Worm (Caenorhabditis elegans) whole organism, mixed stage, embryonic: Measurements from ENCODE around the gene T05A7.7.

ENCODE experiments used
- ces-1 ChIP-seq: fragments of 150-350 bp; optimal IDR thresholded peaks from 2 replicates; lab custom pipeline; 2014; ENCODE audit warnings: missing biosample characterization, missing genetic modification reagents, missing genetic modification characterization
- ham-2 ChIP-seq: fragments of 200-800 bp; sonication (Bioruptor generic); optimal IDR thresholded peaks from 2 replicates; lab custom pipeline; 2018; ENCODE audit warnings: mild to moderate bottlenecking, missing genetic modification characterization, missing compliant biosample characterization
- lin-13 ChIP-seq: fragments of 150-350 bp; optimal IDR thresholded peaks from 2 replicates; lab custom pipeline; 2014; ENCODE audit warnings: missing biosample characterization, missing genetic modification characterization
- lsy-2 ChIP-seq: fragments of 150-350 bp; optimal IDR thresholded peaks from 2 replicates; lab custom pipeline; 2014; ENCODE audit warnings: missing biosample characterization, missing genetic modification characterization
- mep-1 ChIP-seq: fragments of 150-350 bp; optimal IDR thresholded peaks from 2 replicates; lab custom pipeline; 2017; ENCODE audit warnings: missing biosample characterization, missing genetic modification reagents, missing genetic modification characterization, inconsistent platforms
- sptf-1 ChIP-seq: sonication (generic microtip); optimal IDR thresholded peaks from 2 replicates; lab custom pipeline; 2017; ENCODE audit warnings: mild to moderate bottlenecking, missing genetic modification characterization, moderate library complexity, missing compliant biosample characterization
- tbx-8 ChIP-seq: fragments of 200-800 bp; sonication (Bioruptor generic); optimal IDR thresholded peaks from 2 replicates; lab custom pipeline; 2018; ENCODE audit warnings: mild to moderate bottlenecking, missing genetic modification characterization, moderate library complexity, missing compliant biosample characterization
- unc-120 ChIP-seq: sonication (generic microtip); optimal IDR thresholded peaks from 2 replicates; lab custom pipeline; 2017; ENCODE audit warnings: missing genetic modification characterization, missing compliant biosample characterization; ENCODE audit not compliant: poor library complexity, severe bottlenecking
- unc-62 ChIP-seq: fragments of 150-350 bp; optimal IDR thresholded peaks from 2 replicates; lab custom pipeline; 2014; ENCODE audit warnings: missing biosample characterization, missing genetic modification reagents, missing genetic modification characterization

DNA sequence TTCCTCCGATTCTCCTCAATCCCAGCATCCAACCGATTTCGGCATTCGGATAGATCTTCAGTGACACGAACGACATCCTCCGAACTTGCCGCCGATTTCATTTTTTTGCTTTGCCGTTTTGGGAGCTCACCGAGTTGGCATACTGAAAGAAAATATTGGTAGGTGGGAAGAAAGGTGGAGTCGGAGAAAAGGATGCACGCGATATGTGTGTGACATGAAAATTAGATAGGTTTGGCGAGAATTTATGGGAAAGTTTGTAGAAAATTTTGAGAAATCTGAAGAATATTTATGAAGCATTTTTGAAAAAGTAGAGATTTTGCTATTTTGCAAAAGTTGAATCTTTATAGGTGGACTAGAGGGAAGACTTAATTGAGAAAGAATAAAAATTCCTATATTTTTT lies 43.0 kb downstream of the T05A7.7 start, which contains the start of gene che-10:
- TF ChIP-seq lin-13 = no peak
- TF ChIP-seq sptf-1 (tag; lab: Kevin White, UChicago) = no peak
- TF ChIP-seq ces-1 (GFP tag; lab: Kevin White, UChicago) = no peak
- no peak for TF ChIP-seq tbx-8 (GFP tag; lab: Kevin White, UChicago)
- TF ChIP-seq mep-1 (tag; lab: Kevin White, UChicago) = no peak
- TF ChIP-seq lsy-2 = no peak
- no peak for TF ChIP-seq ham-2 (GFP tag; lab: Kevin White, UChicago)
- no peak for TF ChIP-seq unc-120 (tag; lab: Kevin White, UChicago)
- TF ChIP-seq unc-62 (GFP tag; lab: Kevin White, UChicago) = no peak
